Worm (Caenorhabditis elegans) whole organism, L4 larva: ENCODE measurements around the gene F08F3.6.
A peak's percentile ranks its signal among the peaks of the same experiment; 100 is the strongest.

Source experiments
- R02D3.7 ChIP-seq: fragments of 150-350 bp; sonication (generic microtip); optimal IDR thresholded peaks from 3 replicates; lab custom pipeline; 2014; ENCODE audit warnings: missing biosample characterization, missing genetic modification characterization
- T20F7.1 ChIP-seq: fragments of 200-800 bp; sonication (Bioruptor generic); optimal IDR thresholded peaks from 2 replicates; lab custom pipeline; 2018; ENCODE audit warnings: mild to moderate bottlenecking, missing genetic modification characterization, missing compliant biosample characterization
- T26A8.4 ChIP-seq: fragments of 200-800 bp; sonication (Bioruptor generic); IDR thresholded peaks from 2 replicates; pipeline ENCODE4 v1.3.6; 2022; ENCODE audit warnings: missing genetic modification characterization, missing compliant biosample characterization
- Y105C5A.15 ChIP-seq: fragments of 200-800 bp; sonication (Bioruptor generic); IDR thresholded peaks from 2 replicates; pipeline ENCODE4 v1.3.6; 2022; ENCODE audit warnings: missing genetic modification characterization, missing compliant biosample characterization
- ZK546.5 ChIP-seq, 2 experiments: sonication (generic microtip); optimal IDR thresholded peaks; 2 replicates each; lab custom pipeline; 2017; ENCODE audit warnings: missing biosample characterization in 2 of 2, missing genetic modification characterization in 2 of 2
- aly-2 ChIP-seq: sonication (generic microtip); optimal IDR thresholded peaks from 2 replicates; lab custom pipeline; 2018; ENCODE audit warnings: missing biosample characterization, missing genetic modification characterization
- ama-1 ChIP-seq: fragments of 150-350 bp; optimal IDR thresholded peaks from 2 replicates; lab custom pipeline; 2014; ENCODE audit warnings: inconsistent platforms, mixed read lengths
- attf-4 ChIP-seq: sonication (generic microtip); optimal IDR thresholded peaks from 3 replicates; lab custom pipeline; 2017; ENCODE audit warnings: missing biosample characterization, missing genetic modification characterization
- ceh-20 ChIP-seq: fragments of 200-800 bp; sonication (Bioruptor generic); IDR thresholded peaks from 2 replicates; pipeline ENCODE4 v1.3.6; 2022; ENCODE audit warnings: missing genetic modification reagents, missing genetic modification characterization, missing compliant biosample characterization
- ceh-32 ChIP-seq: sonication (generic microtip); optimal IDR thresholded peaks from 2 replicates; lab custom pipeline; 2016; ENCODE audit warnings: mild to moderate bottlenecking, missing genetic modification characterization, missing compliant biosample characterization; ENCODE audit not compliant: poor library complexity
- ceh-44 ChIP-seq: fragments of 200-800 bp; sonication (Bioruptor generic); IDR thresholded peaks from 2 replicates; pipeline ENCODE4 v1.3.6; 2022; ENCODE audit warnings: missing genetic modification reagents, missing genetic modification characterization, missing compliant biosample characterization
- ceh-62 ChIP-seq: sonication (generic microtip); optimal IDR thresholded peaks from 2 replicates; lab custom pipeline; 2017; ENCODE audit warnings: missing biosample characterization, missing genetic modification characterization
- ctbp-1 ChIP-seq: fragments of 200-800 bp; sonication (Bioruptor generic); IDR thresholded peaks from 2 replicates; pipeline ENCODE4 v1.3.6; 2022; ENCODE audit warnings: missing genetic modification reagents, missing genetic modification characterization, missing compliant biosample characterization
- daf-12 ChIP-seq: fragments of 150-350 bp; optimal IDR thresholded peaks from 2 replicates; lab custom pipeline; 2014; ENCODE audit warnings: missing biosample characterization, missing genetic modification reagents, missing genetic modification characterization
- daf-16 ChIP-seq, 3 experiments: sonication (generic microtip); optimal IDR thresholded peaks; 2 replicates each; lab custom pipeline; 2016 to 2017; ENCODE audit warnings: missing genetic modification characterization in 3 of 3, missing genetic modification reagents in 3 of 3, mild to moderate bottlenecking in 2 of 3, missing compliant biosample characterization in 2 of 3, missing biosample characterization in 1 of 3, moderate library complexity in 1 of 3
- daf-8 ChIP-seq: fragments of 200-800 bp; sonication (Bioruptor generic); IDR thresholded peaks from 2 replicates; pipeline ENCODE4 v1.3.6; 2022; ENCODE audit warnings: missing genetic modification characterization, missing compliant biosample characterization
- dmd-6 ChIP-seq: fragments of 200-800 bp; sonication (Bioruptor generic); IDR thresholded peaks from 2 replicates; pipeline ENCODE4 v1.3.6; 2022; ENCODE audit warnings: missing genetic modification reagents, missing genetic modification characterization, missing compliant biosample characterization
- dmd-9 ChIP-seq: fragments of 200-800 bp; sonication (Bioruptor generic); IDR thresholded peaks from 2 replicates; pipeline ENCODE4 v1.3.6; 2022; ENCODE audit warnings: missing genetic modification reagents, missing genetic modification characterization, missing compliant biosample characterization
- hlh-11 ChIP-seq: fragments of 200-800 bp; sonication (Bioruptor generic); optimal IDR thresholded peaks from 2 replicates; lab custom pipeline; 2018; ENCODE audit warnings: mild to moderate bottlenecking, missing genetic modification characterization, missing compliant biosample characterization
- hlh-30 ChIP-seq: sonication (generic microtip); optimal IDR thresholded peaks from 2 replicates; lab custom pipeline; 2017; ENCODE audit warnings: antibody characterized with exemption, mild to moderate bottlenecking, missing genetic modification characterization, missing compliant biosample characterization; ENCODE audit not compliant: insufficient read depth
- lir-3 ChIP-seq: sonication (generic microtip); optimal IDR thresholded peaks from 2 replicates; lab custom pipeline; 2016; ENCODE audit warnings: mild to moderate bottlenecking, missing genetic modification characterization, missing compliant biosample characterization
- lsy-2 ChIP-seq, 2 experiments: fragments of 150-350 bp in 1 of 2; sonication (generic microtip) in 1 of 2; optimal IDR thresholded peaks; 2 replicates each; lab custom pipeline; 2014 to 2017; ENCODE audit warnings: missing biosample characterization in 2 of 2, missing genetic modification characterization in 2 of 2
- madf-5 ChIP-seq, 2 experiments: fragments of 200-800 bp; sonication (Bioruptor generic); IDR thresholded peaks; 2 replicates each; pipeline ENCODE4 v1.3.6; 2022; ENCODE audit warnings: missing compliant biosample characterization in 2 of 2, missing genetic modification characterization in 2 of 2
- madf-9 ChIP-seq: fragments of 200-800 bp; sonication (Bioruptor generic); conservative IDR thresholded peaks from 2 replicates; pipeline ENCODE4 v1.3.6; 2022; ENCODE audit warnings: missing genetic modification reagents, missing genetic modification characterization, missing compliant biosample characterization
- mdl-1 ChIP-seq, 2 experiments: fragments of 150-350 bp in 1 of 2; sonication (generic microtip) in 1 of 2; optimal IDR thresholded peaks; 2 replicates each; lab custom pipeline; 2014 to 2017; ENCODE audit warnings: missing biosample characterization in 2 of 2, missing genetic modification characterization in 2 of 2
- mxl-2 ChIP-seq: fragments of 200-800 bp; sonication (Bioruptor generic); conservative IDR thresholded peaks from 2 replicates; pipeline ENCODE4 v1.3.6; 2022; ENCODE audit warnings: missing genetic modification reagents, missing genetic modification characterization, missing compliant biosample characterization
- mxl-3 ChIP-seq: fragments of 200-800 bp; sonication (Bioruptor generic); optimal IDR thresholded peaks from 2 replicates; lab custom pipeline; 2018; ENCODE audit warnings: mild to moderate bottlenecking, missing genetic modification characterization, missing compliant biosample characterization
- nhr-10 ChIP-seq: fragments of 150-350 bp; optimal IDR thresholded peaks from 2 replicates; lab custom pipeline; 2014; ENCODE audit warnings: missing biosample characterization, missing genetic modification characterization
- nhr-25 ChIP-seq: sonication (generic microtip); optimal IDR thresholded peaks from 2 replicates; lab custom pipeline; 2017; ENCODE audit warnings: missing genetic modification characterization, mild to moderate bottlenecking, missing compliant biosample characterization, antibody characterized with exemption, moderate library complexity, borderline replicate concordance; ENCODE audit not compliant: insufficient read depth
- nhr-28 ChIP-seq: fragments of 150-350 bp; optimal IDR thresholded peaks from 2 replicates; lab custom pipeline; 2014; ENCODE audit warnings: missing biosample characterization, missing genetic modification characterization
- nhr-41 ChIP-seq: fragments of 200-800 bp; sonication (Bioruptor generic); IDR thresholded peaks from 2 replicates; pipeline ENCODE4 v1.3.6; 2022; ENCODE audit warnings: missing genetic modification reagents, missing genetic modification characterization, missing compliant biosample characterization
- nhr-77 ChIP-seq: fragments of 150-350 bp; optimal IDR thresholded peaks from 2 replicates; lab custom pipeline; 2014; ENCODE audit warnings: missing biosample characterization, missing genetic modification characterization
- php-3 ChIP-seq: fragments of 200-800 bp; sonication (Bioruptor generic); IDR thresholded peaks from 2 replicates; pipeline ENCODE4 v1.3.6; 2022; ENCODE audit warnings: missing genetic modification reagents, missing genetic modification characterization, missing compliant biosample characterization
- pqm-1 ChIP-seq: sonication (generic microtip); optimal IDR thresholded peaks from 2 replicates; lab custom pipeline; 2017; ENCODE audit warnings: missing biosample characterization, missing genetic modification characterization
- rbr-2 ChIP-seq: sonication (generic microtip); optimal IDR thresholded peaks from 2 replicates; lab custom pipeline; 2016; ENCODE audit warnings: missing genotype, missing genetic modification characterization, missing compliant biosample characterization
- tag-97 ChIP-seq: fragments of 200-800 bp; sonication (Bioruptor generic); IDR thresholded peaks from 2 replicates; pipeline ENCODE4 v1.3.6; 2022; ENCODE audit warnings: missing genetic modification characterization, missing compliant biosample characterization
- tra-1 ChIP-seq: fragments of 200-800 bp; sonication (Bioruptor generic); IDR thresholded peaks from 2 replicates; pipeline ENCODE4 v1.3.6; 2022; ENCODE audit warnings: missing genetic modification reagents, missing genetic modification characterization, missing compliant biosample characterization
- unc-130 ChIP-seq: sonication (generic microtip); optimal IDR thresholded peaks from 2 replicates; lab custom pipeline; 2016; ENCODE audit warnings: missing genetic modification reagents, missing genetic modification characterization, missing compliant biosample characterization
- unc-39 ChIP-seq: sonication (generic microtip); optimal IDR thresholded peaks from 2 replicates; lab custom pipeline; 2017; ENCODE audit warnings: missing biosample characterization, missing genetic modification characterization
- unc-62 ChIP-seq, 3 experiments: fragments of 150-350 bp in 1 of 3; sonication (generic microtip); optimal IDR thresholded peaks in 2 of 3; peaks in 1 of 3; 1 replicate in 1 of 3; 2 replicates in 2 of 3; lab custom pipeline; 2014 to 2017; ENCODE audit warnings: missing biosample characterization in 3 of 3, missing genetic modification characterization in 3 of 3, missing genetic modification reagents in 3 of 3, missing genotype in 1 of 3
- vab-7 ChIP-seq: fragments of 200-800 bp; sonication (Bioruptor generic); IDR thresholded peaks from 2 replicates; pipeline ENCODE4 v1.3.6; 2022; ENCODE audit warnings: missing genetic modification reagents, missing genetic modification characterization, missing compliant biosample characterization
- ztf-7 ChIP-seq: fragments of 150-350 bp; optimal IDR thresholded peaks from 2 replicates; lab custom pipeline; 2014; ENCODE audit warnings: missing biosample characterization, missing genetic modification characterization

F08F3.6 gene

ce11 chrV:5432499-5432898 is 12.6 kb upstream of the F08F3.6 start, which contains the start of gene F08F3.8:
Gene F08F3.8 (minus strand): TSS chrV:5432599.
- TF ChIP-seq unc-39, result no peak

DNA sequence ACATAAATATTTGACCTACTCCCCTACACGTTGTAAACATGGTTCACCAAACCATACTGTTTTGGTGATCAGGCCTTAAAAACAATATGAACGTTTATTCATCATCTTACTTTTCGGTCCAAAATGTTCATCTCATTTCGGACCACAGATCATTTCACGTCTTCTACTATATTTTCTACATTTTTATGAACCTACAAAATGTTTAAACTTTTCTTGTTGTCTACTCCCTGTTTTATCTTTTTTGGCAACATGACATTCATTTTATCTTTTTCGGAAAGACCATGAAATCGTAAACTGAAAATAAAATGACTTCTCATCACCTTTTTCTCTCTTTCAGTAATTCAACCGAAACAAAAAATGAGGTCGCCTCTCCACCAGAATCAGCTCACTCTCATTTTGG is 8.0 kb upstream of the F08F3.6 start, which contains the start of gene rhr-1:
Gene rhr-1 (plus strand): TSS at position 301 of the 400 bp plus-strand sequence.
- no peak for TF ChIP-seq ZK546.5 (tag; optimal IDR thresholded peaks at IDR 0.05; lab: Kevin White, UChicago)
- no peak for TF ChIP-seq nhr-77 (tag; lab: Kevin White, UChicago)
- no peak for TF ChIP-seq T26A8.4 (GFP tag; lab: Robert Waterston, UW)
- no peak for TF ChIP-seq lsy-2 (tag; optimal IDR thresholded peaks at IDR 0.05; lab: Kevin White, UChicago)
- TF ChIP-seq rbr-2 (tag; lab: Kevin White, UChicago), result no peak
- TF ChIP-seq Y105C5A.15 (GFP tag; lab: Robert Waterston, UW), result no peak
- TF ChIP-seq mxl-2 (GFP tag; lab: Robert Waterston, UW), result no peak
- TF ChIP-seq ama-1 (lab: Kevin White, UChicago), result no peak
- TF ChIP-seq attf-4 (tag; lab: Kevin White, UChicago), result no peak
- peak; percentile 18; the same call in 1 of the 2 replicates for TF ChIP-seq dmd-6 (GFP tag; lab: Robert Waterston, UW)
- TF ChIP-seq ceh-20 (GFP tag; lab: Robert Waterston, UW), result no peak
- TF ChIP-seq nhr-28 (tag; lab: Kevin White, UChicago), result peak; percentile 19
- no peak for TF ChIP-seq daf-12 (tag; lab: Kevin White, UChicago)
- no peak for TF ChIP-seq daf-16 (GFP tag; optimal IDR thresholded peaks at IDR 0.05; lab: Kevin White, UChicago)
- TF ChIP-seq daf-16 (tag; optimal IDR thresholded peaks at IDR 0.05; lab: Kevin White, UChicago), result peak; percentile 50
- no peak for TF ChIP-seq madf-9 (GFP tag; lab: Robert Waterston, UW)
- no peak for TF ChIP-seq nhr-41 (GFP tag; lab: Robert Waterston, UW)
- TF ChIP-seq, all 104 proteins: peak for 3

- TF ChIP-seq unc-62 (GFP tag; optimal IDR thresholded peaks at IDR 0.05 in 1 of 2; lab: Kevin White, UChicago), result peak in 1 of 2 experiments; percentile 32
- no peak for TF ChIP-seq unc-62 (tag; optimal IDR thresholded peaks at IDR 0.05; lab: Kevin White, UChicago)
- TF ChIP-seq tag-97 (GFP tag; lab: Robert Waterston, UW), result no peak
Observed at ce11 chrV:5426337-5426736, 6.5 kb upstream of the F08F3.6 start.

- TF ChIP-seq dmd-9 (GFP tag; lab: Robert Waterston, UW) (no peak), hlh-11 (peak; percentile 77), rbr-2 (tag; lab: Kevin White, UChicago) (no peak), nhr-77 (tag; lab: Kevin White, UChicago) (peak; percentile 32), mxl-3 (peak; percentile 96), nhr-28 (tag; lab: Kevin White, UChicago) (peak; percentile 88), php-3 (0 out of 2 replicates have a peak, but pooled peaks have one; percentile 16), aly-2 (tag; lab: Kevin White, UChicago) (no peak), ctbp-1 (no peak), pqm-1 (tag; lab: Kevin White, UChicago) (peak; percentile 67), madf-5 (GFP tag; IDR thresholded peaks at IDR 0.05; lab: Robert Waterston, UW) (no peak), unc-130 (no peak), tra-1 (peak; percentile 85), daf-8 (GFP tag; lab: Robert Waterston, UW) (no peak), nhr-10 (tag; lab: Kevin White, UChicago) (peak; percentile 34), ztf-7 (tag; lab: Kevin White, UChicago) (no peak), nhr-25 (peak; percentile 80), vab-7 (GFP tag; lab: Robert Waterston, UW) (no peak), unc-39 (no peak), lir-3 (no peak), daf-12 (tag; lab: Kevin White, UChicago) (no peak), R02D3.7 (no peak), hlh-30 (peak; percentile 75), ceh-62 (tag; lab: Kevin White, UChicago) (no peak), ceh-44 (GFP tag; lab: Robert Waterston, UW) (no peak), ceh-20 (GFP tag; lab: Robert Waterston, UW) (peak; percentile 79), ceh-32 (tag; lab: Kevin White, UChicago) (no peak), dmd-6 (GFP tag; lab: Robert Waterston, UW) (peak; percentile 95), T20F7.1 (no peak), mdl-1 (tag; optimal IDR thresholded peaks at IDR 0.05; lab: Kevin White, UChicago) (peak; percentile 54 to 97), madf-9 (GFP tag; lab: Robert Waterston, UW) (no peak), unc-62 (GFP tag; optimal IDR thresholded peaks at IDR 0.05 in 1 of 2; lab: Kevin White, UChicago) (peak in 1 of 2 experiments; percentile 32), unc-62 (tag; optimal IDR thresholded peaks at IDR 0.05; lab: Kevin White, UChicago) (no peak)
Observed at ce11 chrV:5425008-5425407, 5.1 kb upstream of the F08F3.6 start.
